Fruit fly (Drosophila melanogaster) whole organism, embryonic: ENCODE results near the gene Cow.

Source experiments
- Atf-2 ChIP-seq: fragments of 200-800 bp; sonication (Bioruptor generic); optimal IDR thresholded peaks from 2 replicates; lab custom pipeline; 2016; ENCODE audit warnings: missing biosample characterization, missing genetic modification characterization
- B-H1 ChIP-seq: fragments of 200-800 bp; sonication (Bioruptor generic); IDR thresholded peaks from 3 replicates; pipeline ENCODE4 v1.3.6; 2022; ENCODE audit warnings: missing biosample characterization, missing genetic modification characterization
- C15 ChIP-seq: fragments of 200-800 bp; sonication (Bioruptor generic); IDR thresholded peaks from 3 replicates; pipeline ENCODE4 v1.3.6; 2022; ENCODE audit warnings: missing biosample characterization, missing genetic modification characterization
- CG10462 ChIP-seq: fragments of 200-800 bp; sonication (Bioruptor generic); optimal IDR thresholded peaks from 2 replicates; lab custom pipeline; 2016; ENCODE audit warnings: missing biosample characterization, missing genetic modification characterization
- CG11093 ChIP-seq: fragments of 200-800 bp; sonication (Bioruptor generic); IDR thresholded peaks from 3 replicates; pipeline ENCODE4 v1.3.6; 2022; ENCODE audit warnings: missing biosample characterization, missing genetic modification characterization
- CG12219 ChIP-seq: fragments of 200-800 bp; sonication (Bioruptor generic); optimal IDR thresholded peaks from 3 replicates; lab custom pipeline; 2018; ENCODE audit warnings: missing biosample characterization, mild to moderate bottlenecking, missing genetic modification characterization
- CG13123 ChIP-seq: fragments of 200-800 bp; sonication (Bioruptor generic); optimal IDR thresholded peaks from 2 replicates; lab custom pipeline; 2016; ENCODE audit warnings: missing biosample characterization, missing genetic modification characterization
- CG13894 ChIP-seq: fragments of 200-800 bp; sonication (Bioruptor generic); optimal IDR thresholded peaks from 3 replicates; lab custom pipeline; 2018; ENCODE audit warnings: missing biosample characterization, mild to moderate bottlenecking, missing genetic modification characterization, moderate library complexity
- CG17361 ChIP-seq: fragments of 200-800 bp; sonication (Bioruptor generic); IDR thresholded peaks from 3 replicates; pipeline ENCODE4 v1.3.6; 2022; ENCODE audit warnings: missing biosample characterization, missing genetic modification characterization
- CG17912 ChIP-seq: fragments of 200-800 bp; sonication (Bioruptor generic); optimal IDR thresholded peaks from 2 replicates; lab custom pipeline; 2018; ENCODE audit warnings: missing biosample characterization, mild to moderate bottlenecking, missing genetic modification characterization
- CG1792 ChIP-seq: fragments of 200-800 bp; sonication (Bioruptor generic); optimal IDR thresholded peaks from 2 replicates; lab custom pipeline; 2016; ENCODE audit warnings: missing biosample characterization, missing genetic modification characterization
- CG18599 ChIP-seq: fragments of 200-800 bp; sonication (Bioruptor generic); optimal IDR thresholded peaks from 3 replicates; lab custom pipeline; 2017; ENCODE audit warnings: missing biosample characterization, missing genetic modification characterization, mild to moderate bottlenecking, moderate library complexity, missing genetic modification reagents
- CG18764 ChIP-seq: fragments of 200-800 bp; sonication (Bioruptor generic); optimal IDR thresholded peaks from 3 replicates; lab custom pipeline; 2016; ENCODE audit warnings: missing biosample characterization, missing genetic modification characterization
- CG3163 ChIP-seq: fragments of 200-800 bp; sonication (Bioruptor generic); optimal IDR thresholded peaks from 3 replicates; lab custom pipeline; 2016; ENCODE audit warnings: missing biosample characterization, missing genetic modification characterization
- CG32532 ChIP-seq: fragments of 200-800 bp; sonication (Bioruptor generic); IDR thresholded peaks from 2 replicates; pipeline ENCODE4 v1.3.6; 2022; ENCODE audit warnings: missing biosample characterization, missing genetic modification characterization
- CG4730 ChIP-seq: fragments of 200-800 bp; sonication (Bioruptor generic); IDR thresholded peaks from 2 replicates; pipeline ENCODE4 v1.3.6; 2022; ENCODE audit warnings: missing biosample characterization, missing genetic modification characterization
- CG6272 ChIP-seq: fragments of 200-800 bp; sonication (Bioruptor generic); IDR thresholded peaks from 2 replicates; pipeline ENCODE4 v1.3.6; 2022; ENCODE audit warnings: missing biosample characterization, missing genetic modification characterization
- CG8944 ChIP-seq: fragments of 200-800 bp; sonication (Bioruptor generic); optimal IDR thresholded peaks from 3 replicates; lab custom pipeline; 2016; ENCODE audit warnings: missing biosample characterization, missing genetic modification characterization
- CG9215 ChIP-seq: fragments of 200-800 bp; sonication (Bioruptor generic); IDR thresholded peaks from 2 replicates; pipeline ENCODE4 v1.3.6; 2022; ENCODE audit warnings: missing biosample characterization, missing genetic modification characterization
- CG9437 ChIP-seq: fragments of 200-800 bp; sonication (Bioruptor generic); optimal IDR thresholded peaks from 2 replicates; lab custom pipeline; 2018; ENCODE audit warnings: missing biosample characterization, mild to moderate bottlenecking, missing genetic modification characterization
- CG9727 ChIP-seq: fragments of 200-800 bp; sonication (Bioruptor generic); optimal IDR thresholded peaks from 3 replicates; lab custom pipeline; 2017; ENCODE audit warnings: missing biosample characterization, mild to moderate bottlenecking, missing genetic modification characterization
- CG9797 ChIP-seq: fragments of 200-800 bp; sonication (Bioruptor generic); optimal IDR thresholded peaks from 3 replicates; lab custom pipeline; 2018; ENCODE audit warnings: missing biosample characterization, mild to moderate bottlenecking, missing genetic modification characterization
- Drgx ChIP-seq: fragments of 200-800 bp; sonication (Bioruptor generic); IDR thresholded peaks from 2 replicates; pipeline ENCODE4 v1.3.6; 2022; ENCODE audit warnings: missing biosample characterization, missing genetic modification characterization
- Gsc ChIP-seq: fragments of 200-800 bp; sonication (Bioruptor generic); IDR thresholded peaks from 2 replicates; pipeline ENCODE4 v1.3.6; 2022; ENCODE audit warnings: missing biosample characterization, missing genetic modification characterization
- H15 ChIP-seq: fragments of 200-800 bp; sonication (Bioruptor generic); IDR thresholded peaks from 3 replicates; pipeline ENCODE4 v1.3.6; 2022; ENCODE audit warnings: missing biosample characterization, missing genetic modification characterization
- Hr39 ChIP-seq: fragments of >200 bp; optimal IDR thresholded peaks from 2 replicates; lab custom pipeline; 2017
- Mad ChIP-seq: fragments of 200-800 bp; sonication (Bioruptor generic); optimal IDR thresholded peaks from 2 replicates; lab custom pipeline; 2016; ENCODE audit warnings: missing biosample characterization, missing genetic modification characterization
- NC2α ChIP-seq: fragments of 200-800 bp; sonication (Bioruptor generic); optimal IDR thresholded peaks from 2 replicates; lab custom pipeline; 2016; ENCODE audit warnings: missing biosample characterization, missing genetic modification characterization
- Neu2 ChIP-seq: fragments of 200-800 bp; sonication (Bioruptor generic); optimal IDR thresholded peaks from 3 replicates; lab custom pipeline; 2016; ENCODE audit warnings: missing biosample characterization, missing genetic modification characterization, borderline replicate concordance
- Poxn ChIP-seq: fragments of 200-800 bp; sonication (Bioruptor generic); IDR thresholded peaks from 2 replicates; pipeline ENCODE4 v1.3.6; 2022; ENCODE audit warnings: missing biosample characterization, missing genetic modification characterization
- Spps ChIP-seq: fragments of 200-800 bp; sonication (Bioruptor generic); optimal IDR thresholded peaks from 2 replicates; lab custom pipeline; 2018; ENCODE audit warnings: missing biosample characterization, mild to moderate bottlenecking, missing genetic modification characterization
- Xbp1 ChIP-seq: fragments of 200-800 bp; sonication (Bioruptor generic); optimal IDR thresholded peaks from 3 replicates; lab custom pipeline; 2016; ENCODE audit warnings: missing biosample characterization, mild to moderate bottlenecking, missing genetic modification characterization
- bbx ChIP-seq: fragments of 200-800 bp; sonication (Bioruptor generic); IDR thresholded peaks from 2 replicates; pipeline ENCODE4 v1.3.6; 2022; ENCODE audit warnings: missing biosample characterization, missing genetic modification characterization; ENCODE audit not compliant: partially characterized antibody
- br ChIP-seq: fragments of >200 bp; optimal IDR thresholded peaks from 2 replicates; lab custom pipeline; 2017
- btn ChIP-seq: fragments of 200-800 bp; sonication (Bioruptor generic); optimal IDR thresholded peaks from 2 replicates; lab custom pipeline; 2016; ENCODE audit warnings: missing biosample characterization, missing genetic modification characterization
- cas ChIP-seq: fragments of 200-800 bp; sonication (Bioruptor generic); IDR thresholded peaks from 2 replicates; pipeline ENCODE4 v1.3.6; 2022; ENCODE audit warnings: missing biosample characterization, missing genetic modification characterization
- crp ChIP-seq, 2 experiments: fragments of 200-800 bp; sonication (Bioruptor generic); optimal IDR thresholded peaks; 2 replicates in 1 of 2; 3 replicates in 1 of 2; lab custom pipeline; 2017; ENCODE audit warnings: missing biosample characterization in 2 of 2, missing genetic modification characterization in 2 of 2, mild to moderate bottlenecking in 1 of 2, moderate library complexity in 1 of 2
- emc ChIP-seq: fragments of 200-800 bp; sonication (Bioruptor generic); optimal IDR thresholded peaks from 2 replicates; lab custom pipeline; 2016; ENCODE audit warnings: missing biosample characterization, missing genetic modification characterization
- ems ChIP-seq: fragments of 200-800 bp; sonication (Bioruptor generic); optimal IDR thresholded peaks from 3 replicates; lab custom pipeline; 2016; ENCODE audit warnings: missing biosample characterization, missing genetic modification characterization
- fru ChIP-seq: fragments of >200 bp; optimal IDR thresholded peaks from 2 replicates; lab custom pipeline; 2017
- ham ChIP-seq: fragments of 200-800 bp; sonication (Bioruptor generic); IDR thresholded peaks from 2 replicates; pipeline ENCODE4 v1.3.6; 2022; ENCODE audit warnings: missing biosample characterization, missing genetic modification characterization
- hbn ChIP-seq: fragments of 200-800 bp; sonication (Bioruptor generic); IDR thresholded peaks from 2 replicates; pipeline ENCODE4 v1.3.6; 2022; ENCODE audit warnings: missing biosample characterization, missing genetic modification characterization; ENCODE audit not compliant: partially characterized antibody
- jing ChIP-seq: fragments of 200-800 bp; sonication (Bioruptor generic); optimal IDR thresholded peaks from 2 replicates; lab custom pipeline; 2018; ENCODE audit warnings: missing biosample characterization, mild to moderate bottlenecking, missing genetic modification characterization
- nerfin-2 ChIP-seq: fragments of 200-800 bp; sonication (Bioruptor generic); IDR thresholded peaks from 2 replicates; pipeline ENCODE4 v1.3.6; 2022; ENCODE audit warnings: missing biosample characterization, missing genetic modification characterization; ENCODE audit not compliant: partially characterized antibody
- onecut ChIP-seq: fragments of 200-800 bp; sonication (Bioruptor generic); IDR thresholded peaks from 2 replicates; pipeline ENCODE4 v1.3.6; 2022; ENCODE audit warnings: missing biosample characterization, missing genetic modification characterization
- prd ChIP-seq, 3 experiments: fragments of >200 bp in 2 of 3; fragments of 200-800 bp in 1 of 3; sonication (Bioruptor generic) in 1 of 3; optimal IDR thresholded peaks in 2 of 3; IDR thresholded peaks in 1 of 3; 2 replicates in 2 of 3; 3 replicates in 1 of 3; pipeline versions ENCODE4 v1.3.6 to Lab custom; 2017 to 2022; ENCODE audit warnings: missing biosample characterization in 1 of 3, missing genetic modification characterization in 1 of 3
- psq ChIP-seq: fragments of 200-800 bp; sonication (Bioruptor generic); optimal IDR thresholded peaks from 2 replicates; lab custom pipeline; 2017; ENCODE audit warnings: missing biosample characterization, missing genetic modification characterization
- sim ChIP-seq: fragments of 200-800 bp; sonication (Bioruptor generic); IDR thresholded peaks from 2 replicates; pipeline ENCODE4 v1.3.6; 2022; ENCODE audit warnings: missing biosample characterization, missing genetic modification characterization
- slp2 ChIP-seq: fragments of 200-800 bp; sonication (Bioruptor generic); optimal IDR thresholded peaks from 2 replicates; lab custom pipeline; 2016; ENCODE audit warnings: missing biosample characterization, missing genetic modification characterization
- tgo ChIP-seq: fragments of 200-800 bp; sonication (Bioruptor generic); IDR thresholded peaks from 3 replicates; pipeline ENCODE4 v1.3.6; 2022; ENCODE audit warnings: missing biosample characterization, missing genetic modification characterization
- tll ChIP-seq, 2 experiments: fragments of 200-800 bp in 1 of 2; fragments of >200 bp in 1 of 2; sonication (Bioruptor generic) in 1 of 2; optimal IDR thresholded peaks; 2 replicates each; lab custom pipeline; 2017 to 2019; ENCODE audit warnings: missing biosample characterization in 2 of 2, missing genetic modification characterization in 2 of 2, mild to moderate bottlenecking in 1 of 2, moderate library complexity in 1 of 2
- zf30C ChIP-seq: fragments of 200-800 bp; sonication (Bioruptor generic); optimal IDR thresholded peaks from 3 replicates; lab custom pipeline; 2018; ENCODE audit warnings: missing biosample characterization, mild to moderate bottlenecking, missing genetic modification characterization

The Cow gene

dm6 chr3R:23028506-23028905 is 84.0 kb downstream of the Cow start (continued):
- TF ChIP-seq CG9797 (GFP tag; lab: Kevin White, UChicago) = no peak
- TF ChIP-seq CG18599 (GFP tag; lab: Kevin White, UChicago) = peak; percentile 43
- peak; percentile 58; the same call in 2 of the 3 replicates for TF ChIP-seq B-H1 (GFP tag; lab: Robert Waterston, UW)
- peak; percentile 51 for TF ChIP-seq slp2
- TF ChIP-seq onecut (GFP tag; lab: Robert Waterston, UW) = no peak
- no peak for TF ChIP-seq CG9437 (GFP tag; lab: Kevin White, UChicago)
- TF ChIP-seq CG12219 = peak; percentile 7
- TF ChIP-seq NC2α (GFP tag; lab: Kevin White, UChicago) = no peak
- TF ChIP-seq ems (GFP tag; lab: Kevin White, UChicago) = peak; percentile 38
- TF ChIP-seq ham (GFP tag; lab: Robert Waterston, UW) = no peak
- no peak for TF ChIP-seq CG18764 (GFP tag; lab: Kevin White, UChicago)
- TF ChIP-seq CG4730 (GFP tag; lab: Robert Waterston, UW) = peak; percentile 44; the same call in 1 of the 2 replicates
- peak; percentile 58; the same call in 1 of the 2 replicates for TF ChIP-seq cas (GFP tag; lab: Robert Waterston, UW)
- peak; percentile 52 for TF ChIP-seq Atf-2 (GFP tag; lab: Kevin White, UChicago)
- no peak for TF ChIP-seq psq
- TF ChIP-seq tgo = peak; percentile 73
- TF ChIP-seq sim (GFP tag; lab: Robert Waterston, UW) = no peak
- no peak for TF ChIP-seq CG13123 (GFP tag; lab: Kevin White, UChicago)
- no peak for TF ChIP-seq CG13894 (tag; lab: Kevin White, UChicago)
- TF ChIP-seq CG9727 (GFP tag; lab: Kevin White, UChicago) = peak; percentile 38
- TF ChIP-seq Spps (tag; lab: Kevin White, UChicago) = no peak
- no peak for TF ChIP-seq CG11093 (GFP tag; lab: Robert Waterston, UW)
- TF ChIP-seq prd (optimal IDR thresholded peaks at IDR 0.05; lab: Kevin White, UChicago) = no peak
- TF ChIP-seq prd (GFP tag; IDR thresholded peaks at IDR 0.05; lab: Robert Waterston, UW) = peak; percentile 73; the same call in 2 of the 3 replicates
- peak; percentile 0 for TF ChIP-seq CG3163 (GFP tag; lab: Kevin White, UChicago)
- no peak for TF ChIP-seq bbx (GFP tag; lab: Robert Waterston, UW)
- TF ChIP-seq Drgx = peak; percentile 46; the same call in 1 of the 2 replicates
- peak; percentile 3 for TF ChIP-seq Mad
- no peak for TF ChIP-seq Gsc
- peak; percentile 63 for TF ChIP-seq Xbp1 (GFP tag; lab: Kevin White, UChicago)
- TF ChIP-seq fru (lab: Kevin White, UChicago) = no peak
- no peak for TF ChIP-seq CG10462 (GFP tag; lab: Kevin White, UChicago)
- TF ChIP-seq Hr39 (lab: Kevin White, UChicago) = no peak
- TF ChIP-seq CG1792 = peak; percentile 14
- TF ChIP-seq tll (GFP tag; optimal IDR thresholded peaks at IDR 0.05; lab: Kevin White, UChicago) = no peak
- TF ChIP-seq CG8944 (GFP tag; lab: Kevin White, UChicago) = peak; percentile 45
- TF ChIP-seq emc (GFP tag; lab: Kevin White, UChicago) = peak; percentile 20
- TF ChIP-seq crp (GFP tag; optimal IDR thresholded peaks at IDR 0.05; lab: Kevin White, UChicago) = no peak
- TF ChIP-seq Neu2 = no peak
- no peak for TF ChIP-seq zf30C (GFP tag; lab: Kevin White, UChicago)
- TF ChIP-seq CG17912 (GFP tag; lab: Kevin White, UChicago) = no peak
- peak; percentile 87 for TF ChIP-seq CG32532
- peak; percentile 63; the same call in 1 of the 3 replicates for TF ChIP-seq C15 (GFP tag; lab: Robert Waterston, UW)
- no peak for TF ChIP-seq btn (GFP tag; lab: Kevin White, UChicago)
- peak; percentile 74 for TF ChIP-seq CG9215 (GFP tag; lab: Robert Waterston, UW)
- TF ChIP-seq H15 = no peak
- 0 out of 3 replicates have a peak, but pooled peaks have one; percentile 40 for TF ChIP-seq CG17361 (GFP tag; lab: Robert Waterston, UW)
- TF ChIP-seq Poxn (GFP tag; lab: Robert Waterston, UW) = peak; percentile 65
- no peak for TF ChIP-seq hbn
- no peak for TF ChIP-seq jing (GFP tag; lab: Kevin White, UChicago)
- no peak for TF ChIP-seq br (lab: Kevin White, UChicago)
- TF ChIP-seq nerfin-2 (GFP tag; lab: Robert Waterston, UW) = no peak
- peak; percentile 12; the same call in 1 of the 2 replicates for TF ChIP-seq CG6272
